Fruit fly (Drosophila melanogaster) Kc167 (cell line): Measurements from ENCODE around the gene CG33189.

ENCODE experiments used
- Myc ChIP-seq: fragments of >200 bp; optimal IDR thresholded peaks from 2 replicates; lab custom pipeline; 2017; ENCODE audit warnings: missing external identifiers
- Sin3A ChIP-seq: fragments of >200 bp; optimal IDR thresholded peaks from 2 replicates; lab custom pipeline; 2018; ENCODE audit warnings: missing external identifiers
- h ChIP-seq: fragments of >200 bp; optimal IDR thresholded peaks from 3 replicates; lab custom pipeline; 2018; ENCODE audit warnings: missing external identifiers
- insv ChIP-seq: fragments of >200 bp; optimal IDR thresholded peaks from 3 replicates; lab custom pipeline; 2018; ENCODE audit warnings: missing external identifiers
- psq ChIP-seq: fragments of >200 bp; optimal IDR thresholded peaks from 2 replicates; lab custom pipeline; 2017; ENCODE audit warnings: missing external identifiers
- ttk ChIP-seq: sonication (Bioruptor generic); optimal IDR thresholded peaks from 2 replicates; lab custom pipeline; 2017; ENCODE audit warnings: missing external identifiers

Gene CG33189

DNA sequence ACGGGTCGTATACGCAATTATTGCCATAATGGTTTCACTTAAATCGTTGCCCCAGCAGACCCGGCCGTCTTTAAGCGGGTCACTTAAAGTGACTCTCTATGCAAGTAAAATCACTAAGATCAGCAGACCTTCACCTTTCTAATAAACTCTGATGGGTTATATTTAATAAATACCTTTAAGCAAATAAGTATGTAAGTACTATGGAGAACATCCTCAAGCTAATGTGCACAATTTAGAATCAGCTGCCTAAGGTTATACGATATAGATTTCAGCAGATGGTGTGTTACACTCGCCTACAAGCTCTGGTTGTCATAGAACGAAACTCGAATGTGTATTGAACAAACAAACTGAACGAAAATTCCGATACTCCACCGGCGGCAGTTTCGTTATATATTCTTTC lies 11.5 kb downstream of the CG33189 start, which contains the start of gene CG8236:
TSS of gene CG8236 (plus strand) at position 301 of the 400 bp plus-strand sequence.
- no peak for TF ChIP-seq h (lab: Kevin White, UChicago)
- TF ChIP-seq ttk = no peak
- no peak for TF ChIP-seq insv (lab: Kevin White, UChicago)
- no peak for TF ChIP-seq psq
- TF ChIP-seq Sin3A (lab: Kevin White, UChicago) = no peak
- TF ChIP-seq Myc = no peak

DNA sequence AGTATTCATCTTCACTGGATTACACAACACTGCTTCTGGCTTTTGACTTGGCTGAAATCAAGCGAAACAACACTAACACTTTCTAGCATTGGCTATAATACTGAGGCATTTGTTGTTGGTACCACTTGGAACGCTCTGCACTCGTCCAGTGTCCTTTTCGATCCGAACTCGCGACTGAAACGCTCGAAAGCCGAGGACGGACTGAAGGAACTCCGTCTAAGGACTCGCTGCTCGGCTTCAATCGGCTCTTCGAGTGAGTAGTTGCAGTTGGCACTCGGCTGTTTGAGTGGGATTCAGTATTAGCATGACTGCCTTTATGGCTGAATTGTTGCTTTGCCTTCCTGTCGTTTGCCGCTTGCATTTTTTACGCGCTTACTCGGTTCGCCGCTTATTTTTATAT lies 12.6 kb downstream of the CG33189 start, which contains the start of the genes CG34135 and CG11768:
TSS of gene CG34135 (minus strand) at position 194 of the 400 bp plus-strand sequence.
TSS of gene CG11768 (minus strand) at position 203 of the 400 bp plus-strand sequence.
- no peak for TF ChIP-seq Myc
- TF ChIP-seq h (lab: Kevin White, UChicago) = no peak
- no peak for TF ChIP-seq Sin3A (lab: Kevin White, UChicago)
- TF ChIP-seq ttk = no peak
- TF ChIP-seq psq = no peak
- no peak for TF ChIP-seq insv (lab: Kevin White, UChicago)

DNA sequence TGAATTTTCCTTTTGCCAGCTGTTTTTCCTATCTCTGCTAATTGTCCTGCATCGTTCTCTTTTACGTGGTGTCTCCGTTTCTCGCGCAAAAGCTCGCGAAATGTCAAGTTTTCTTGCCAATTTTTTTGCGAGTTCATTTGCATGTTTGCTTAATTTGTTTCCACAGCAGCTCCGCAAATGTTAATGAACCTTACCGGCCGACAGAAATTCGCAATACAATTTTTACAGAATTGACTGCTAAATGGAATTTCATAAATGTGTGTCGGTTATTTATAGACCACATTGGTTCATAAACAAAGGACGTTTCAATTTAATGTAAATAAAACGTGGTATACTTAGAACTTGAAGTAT lies 31.8 kb downstream of the CG33189 start:
- TF ChIP-seq Myc = no peak
- no peak for TF ChIP-seq insv (lab: Kevin White, UChicago)
- no peak for TF ChIP-seq ttk
- TF ChIP-seq psq = no peak
- no peak for TF ChIP-seq h (lab: Kevin White, UChicago)
- no peak for TF ChIP-seq Sin3A (lab: Kevin White, UChicago)

DNA sequence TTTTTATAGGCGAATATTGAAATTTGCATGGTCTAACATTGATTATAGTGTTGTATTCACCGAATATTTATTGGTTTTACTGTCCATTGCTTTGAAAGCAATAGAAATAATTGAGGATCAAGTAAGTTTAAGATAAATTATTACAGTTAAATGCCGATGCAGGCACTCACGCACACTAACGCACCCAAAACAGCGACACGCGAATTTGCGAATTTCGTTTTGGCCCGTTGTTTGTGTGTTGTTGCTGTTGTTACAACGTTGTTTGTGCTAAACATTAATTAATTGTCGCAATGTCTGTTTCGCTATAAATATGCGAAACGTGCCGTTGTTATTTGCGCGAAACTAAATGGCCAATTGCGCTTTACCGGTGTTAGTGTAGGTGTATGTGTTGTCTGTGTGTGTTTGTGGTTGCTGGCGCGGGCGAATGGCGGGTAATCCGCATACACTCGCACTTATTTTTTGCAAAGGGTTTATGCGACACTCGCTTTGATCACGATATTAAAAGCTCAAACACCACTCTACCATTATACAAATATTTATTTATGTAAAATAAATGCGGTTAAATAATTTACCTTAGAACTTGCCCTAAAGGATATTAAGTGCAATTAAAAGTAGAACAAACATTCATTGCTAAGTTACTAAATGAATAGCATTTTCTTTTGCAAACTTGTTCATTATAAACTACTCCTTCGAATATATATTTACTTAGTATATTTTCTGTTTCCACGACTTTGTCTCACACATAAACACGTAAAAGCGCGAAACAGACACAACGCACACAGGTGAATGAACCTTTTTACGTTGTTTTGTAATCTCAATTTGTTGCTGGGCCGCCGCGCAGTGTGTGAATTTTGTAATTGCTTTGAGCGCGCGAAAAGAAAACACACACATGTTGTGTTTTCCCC lies 32.5 kb downstream of the CG33189 start:
- TF ChIP-seq Myc (no peak), h (lab: Kevin White, UChicago) (no peak), ttk (no peak), insv (lab: Kevin White, UChicago) (no peak), psq (no peak), Sin3A (lab: Kevin White, UChicago) (no peak)

DNA sequence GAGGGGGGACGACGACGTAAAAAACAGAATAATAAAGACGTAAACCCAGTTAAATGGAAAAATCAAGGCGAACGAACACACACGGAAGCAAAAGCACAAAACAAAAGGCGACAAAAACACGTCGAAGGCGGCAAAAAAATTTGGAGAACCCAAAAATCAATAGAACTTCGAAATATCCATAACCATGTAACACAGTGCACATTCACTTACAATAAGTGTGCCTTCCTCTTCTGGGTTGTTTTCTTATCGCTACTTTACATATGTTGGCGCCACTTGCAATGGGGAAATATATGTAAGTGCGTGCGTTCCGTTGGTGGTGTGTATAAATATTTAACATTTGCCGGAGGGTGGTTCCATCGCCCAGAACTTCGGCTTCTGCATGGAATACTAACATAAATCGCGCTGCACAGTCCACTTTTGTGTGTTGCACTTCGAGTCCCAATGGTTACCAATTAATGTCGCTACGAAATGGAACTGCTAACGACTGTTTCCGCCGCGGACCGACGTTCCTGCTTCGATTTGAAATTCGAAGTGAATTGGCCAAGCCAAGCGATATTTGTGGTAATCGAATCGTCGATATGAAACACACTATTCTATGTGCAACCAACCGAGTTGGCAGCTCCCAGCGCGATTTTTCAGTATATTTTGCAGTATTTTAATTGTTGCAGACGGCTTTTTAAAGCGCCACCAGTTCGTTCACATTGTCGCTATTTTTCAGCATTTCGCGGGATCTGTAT lies 33.3 kb downstream of the CG33189 start, which contains the start of the genes CG9801 and Nasp:
TSS of gene CG9801 (minus strand) at position 542 of the 737 bp plus-strand sequence.
TSS of gene Nasp (plus strand) at position 665 of the 737 bp plus-strand sequence.
- no peak for TF ChIP-seq Sin3A (lab: Kevin White, UChicago)
- no peak for TF ChIP-seq h (lab: Kevin White, UChicago)
- no peak for TF ChIP-seq insv (lab: Kevin White, UChicago)
- no peak for TF ChIP-seq Myc
- TF ChIP-seq psq = no peak
- no peak for TF ChIP-seq ttk

DNA sequence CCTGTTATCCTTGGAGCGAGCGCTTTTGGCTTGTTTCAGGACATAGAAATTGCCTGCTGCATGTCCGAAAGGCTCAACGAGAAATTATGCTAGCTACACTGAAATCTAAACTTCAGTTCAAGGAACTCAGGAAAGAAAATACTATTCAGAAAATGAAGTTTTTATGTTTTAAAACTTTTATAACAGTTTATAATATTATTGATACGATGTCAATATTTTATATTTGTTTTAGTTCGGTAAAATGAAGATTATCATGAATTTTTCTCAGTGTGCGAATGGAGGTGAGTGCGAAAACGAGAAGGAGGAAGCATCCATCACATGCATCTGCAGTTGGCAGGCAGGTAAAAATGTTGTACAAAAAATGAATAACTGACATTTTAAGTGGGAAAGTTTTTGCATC lies 34.2 kb downstream of the CG33189 start:
- TF ChIP-seq Sin3A (lab: Kevin White, UChicago) (no peak), Myc (no peak), ttk (no peak), insv (lab: Kevin White, UChicago) (no peak), h (lab: Kevin White, UChicago) (no peak), psq (no peak)

DNA sequence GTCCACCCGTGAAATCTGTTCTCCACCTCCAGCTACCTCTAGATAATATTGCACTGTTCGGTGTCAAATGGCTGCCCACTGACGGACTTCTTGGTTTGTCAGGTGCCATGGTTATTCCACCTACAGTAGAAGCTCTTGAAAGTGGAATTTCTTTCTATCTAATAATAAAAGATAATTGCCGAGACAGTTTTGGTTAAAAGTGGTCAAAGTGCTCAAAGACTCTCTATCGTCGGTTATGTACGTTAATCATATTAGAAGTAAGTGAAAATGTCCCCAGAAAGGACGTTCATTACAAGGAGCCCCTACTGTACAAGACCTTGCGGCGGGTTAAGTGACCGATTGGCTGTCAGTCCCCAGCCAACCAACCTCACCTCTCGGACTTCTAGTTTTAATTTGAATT lies 36.4 kb downstream of the CG33189 start:
- TF ChIP-seq psq (no peak), Sin3A (lab: Kevin White, UChicago) (no peak), ttk (no peak), h (lab: Kevin White, UChicago) (no peak), insv (lab: Kevin White, UChicago) (no peak), Myc (no peak)

DNA sequence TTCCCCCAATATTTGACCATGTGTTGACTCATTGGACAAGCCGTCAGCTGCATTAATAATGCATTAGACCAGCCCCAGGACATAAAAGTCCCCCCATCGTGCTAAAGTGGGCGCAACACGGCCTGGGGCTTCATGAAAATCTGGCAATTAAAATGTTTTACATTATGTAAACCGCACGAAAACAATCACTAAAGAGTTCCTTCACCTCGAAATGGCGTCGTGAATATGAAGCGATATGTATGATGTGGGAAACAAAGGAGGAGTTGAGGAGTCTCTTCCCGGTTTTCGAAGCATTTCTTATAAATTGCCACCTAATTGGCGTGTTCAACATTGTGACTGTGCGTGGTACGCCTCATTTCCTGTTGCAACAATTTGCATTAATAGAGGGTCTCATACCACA lies 37.9 kb downstream of the CG33189 start:
- TF ChIP-seq insv (lab: Kevin White, UChicago) = no peak

dm6 chr3R:8741941-8742340 lies 38.6 kb downstream of the CG33189 start:
- TF ChIP-seq ttk (no peak), psq (no peak), Sin3A (lab: Kevin White, UChicago) (no peak), h (lab: Kevin White, UChicago) (no peak), Myc (no peak), insv (lab: Kevin White, UChicago) (no peak)

DNA sequence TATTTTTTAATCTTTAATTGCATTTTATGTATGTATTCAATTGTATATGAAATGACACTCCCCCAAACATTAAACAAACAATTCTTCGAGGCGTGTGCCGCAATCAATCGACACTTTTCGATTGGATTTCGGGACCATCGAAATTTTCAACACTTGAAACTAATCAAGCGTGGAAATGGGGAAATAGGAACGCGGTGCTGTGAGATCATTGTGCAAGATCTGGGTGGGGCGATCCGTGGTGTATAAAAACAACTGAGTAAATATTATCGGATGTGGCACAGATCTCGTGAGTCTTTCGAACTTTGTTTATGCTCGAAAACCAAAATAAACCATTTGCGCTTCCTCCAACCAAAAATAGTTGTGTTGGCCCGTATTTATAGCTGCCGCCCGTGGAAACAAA lies 39.3 kb downstream of the CG33189 start:
- TF ChIP-seq Sin3A (lab: Kevin White, UChicago) (no peak), insv (lab: Kevin White, UChicago) (no peak), Myc (no peak), psq (no peak), h (lab: Kevin White, UChicago) (no peak)

dm6 chr3R:8740118-8740517 lies 40.5 kb downstream of the CG33189 start:
- TF ChIP-seq Sin3A (lab: Kevin White, UChicago) = no peak

dm6 chr3R:8739161-8739783 lies 41.3 kb downstream of the CG33189 start:
- TF ChIP-seq psq (no peak), Sin3A (lab: Kevin White, UChicago) (no peak), insv (lab: Kevin White, UChicago) (no peak), ttk (no peak), h (lab: Kevin White, UChicago) (no peak), Myc (no peak)
